Fruit fly (Drosophila melanogaster) Kc167 (cell line): ENCODE measurements around the gene EndoU.

ENCODE experiments used
- h ChIP-seq: fragments of >200 bp; optimal IDR thresholded peaks from 3 replicates; lab custom pipeline; 2018; ENCODE audit warnings: missing external identifiers
- insv ChIP-seq: fragments of >200 bp; optimal IDR thresholded peaks from 3 replicates; lab custom pipeline; 2018; ENCODE audit warnings: missing external identifiers
- psq ChIP-seq: fragments of >200 bp; optimal IDR thresholded peaks from 2 replicates; lab custom pipeline; 2017; ENCODE audit warnings: missing external identifiers
- ttk ChIP-seq: sonication (Bioruptor generic); optimal IDR thresholded peaks from 2 replicates; lab custom pipeline; 2017; ENCODE audit warnings: missing external identifiers

DNA sequence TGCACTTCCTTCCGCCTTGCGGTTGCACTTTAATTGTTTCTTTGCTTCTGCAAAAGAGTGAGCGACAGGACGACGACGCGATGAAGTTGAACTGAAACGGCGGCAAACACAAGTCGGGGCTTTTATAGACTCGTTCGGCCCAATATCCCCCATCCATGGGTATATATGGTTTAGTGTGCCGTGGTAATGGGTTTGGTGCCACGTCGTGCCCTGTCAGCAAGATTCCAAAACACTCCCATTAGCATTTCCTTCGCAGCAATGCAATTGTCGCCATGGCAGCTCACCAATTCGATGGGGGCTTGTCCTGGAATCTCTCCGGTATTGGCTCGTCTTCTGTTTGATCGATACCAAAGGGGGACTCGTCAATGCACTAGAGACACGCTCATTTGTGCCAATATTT is 9.7 kb downstream of the EndoU start, which contains the start of gene CG45105:
- no peak for TF ChIP-seq psq
- no peak for TF ChIP-seq insv (lab: Kevin White, UChicago)
- no peak for TF ChIP-seq ttk
- TF ChIP-seq h (lab: Kevin White, UChicago) = no peak
